Worm (Caenorhabditis elegans): ENCODE data around the gene Y25C1A.6.

ce11 chrII:3050703-3051102, 10.2 kb upstream of the Y25C1A.6 start, which contains the start of gene sri-31:
- TF ChIP-seq lin-39 (tag; optimal IDR thresholded peaks at IDR 0.05) (no peak), ceh-62 (tag; optimal IDR thresholded peaks at IDR 0.05) (no peak), snpc-4 (tag; optimal IDR thresholded peaks at IDR 0.05) (no peak), nhr-11 (tag; optimal IDR thresholded peaks at IDR 0.05) (no peak), ces-1 (GFP tag; optimal IDR thresholded peaks at IDR 0.05) (no peak), mdl-1 (tag; optimal IDR thresholded peaks at IDR 0.05) (no peak), nhr-77 (tag; optimal IDR thresholded peaks at IDR 0.05) (no peak), unc-62 (GFP tag; optimal IDR thresholded peaks at IDR 0.05 in 1 of 2) (no peak), unc-62 (tag; optimal IDR thresholded peaks at IDR 0.05) (no peak), Y48G9A.11 (GFP tag; IDR thresholded peaks at IDR 0.05) (0 out of 2 replicates have a peak, but pooled peaks have one; percentile 7), nhr-6 (tag; optimal IDR thresholded peaks at IDR 0.05) (no peak), ztf-11 (tag; optimal IDR thresholded peaks at IDR 0.05) (no peak), nhr-237 (tag; optimal IDR thresholded peaks at IDR 0.05) (no peak)
